Worm (Caenorhabditis elegans): ENCODE results near the gene nhr-225.

nhr-225 gene

ce11 chrV:2285107-2285506 lies 5.2 kb downstream of the nhr-225 start, which contains the start of gene nhr-227:
TSS of gene nhr-227 (plus strand) at chrV:2285432.
- TF ChIP-seq aptf-3 (GFP tag; IDR thresholded peaks at IDR 0.05) (no peak), mcd-1 (GFP tag; IDR thresholded peaks at IDR 0.05) (no peak), attf-3 (GFP tag; conservative IDR thresholded peaks at IDR 0.05) (no peak), B0336.3 (GFP tag; IDR thresholded peaks at IDR 0.05) (no peak), rpc-1 (optimal IDR thresholded peaks at IDR 0.05) (no peak), rpc-1 (tag; optimal IDR thresholded peaks at IDR 0.05) (no peak), aptf-2 (GFP tag; conservative IDR thresholded peaks at IDR 0.05) (no peak), ztf-6 (GFP tag; IDR thresholded peaks at IDR 0.05) (no peak), nhr-179 (tag; optimal IDR thresholded peaks at IDR 0.05) (no peak), T26A5.8 (tag; optimal IDR thresholded peaks at IDR 0.05) (no peak), ets-4 (GFP tag; optimal IDR thresholded peaks at IDR 0.05) (no peak), nhr-90 (tag; optimal IDR thresholded peaks at IDR 0.05) (no peak), dpl-1 (GFP tag; optimal IDR thresholded peaks at IDR 0.05) (no peak), C06A6.2 (GFP tag; conservative IDR thresholded peaks at IDR 0.05) (no peak), Y56A3A.18 (GFP tag; IDR thresholded peaks at IDR 0.05) (no peak), rec-8 (tag; optimal IDR thresholded peaks at IDR 0.05) (no peak), ccch-3 (GFP tag; optimal IDR thresholded peaks at IDR 0.05) (no peak)

ce11 chrV:2281499-2281898 lies 8.8 kb downstream of the nhr-225 start, which contains the start of gene nhr-228:
TSS of gene nhr-228 (plus strand) at chrV:2281759.
- TF ChIP-seq bed-1 (GFP tag; IDR thresholded peaks at IDR 0.05): no peak
- TF ChIP-seq Y53F4B.3 (GFP tag; IDR thresholded peaks at IDR 0.05): no peak
- no peak for TF ChIP-seq lsl-1 (GFP tag; optimal IDR thresholded peaks at IDR 0.05)
- TF ChIP-seq ekl-4 (GFP tag; IDR thresholded peaks at IDR 0.05): no peak
- no peak for TF ChIP-seq mel-28 (tag; optimal IDR thresholded peaks at IDR 0.05; ENCODE audit: borderline replicate concordance)
- TF ChIP-seq ceh-40 (GFP tag; IDR thresholded peaks at IDR 0.05): no peak
- peak; percentile 66 for TF ChIP-seq attf-5 (GFP tag; optimal IDR thresholded peaks at IDR 0.05)
- TF ChIP-seq nhr-80 (tag; optimal IDR thresholded peaks at IDR 0.05): peak; percentile 68
- TF ChIP-seq him-1 (tag; optimal IDR thresholded peaks at IDR 0.05): no peak
- no peak for TF ChIP-seq Y67H2A.10 (GFP tag; conservative IDR thresholded peaks at IDR 0.05)
- no peak for TF ChIP-seq akir-1 (GFP tag; optimal IDR thresholded peaks at IDR 0.05)
- no peak for TF ChIP-seq dpff-1 (tag; optimal IDR thresholded peaks at IDR 0.05)
- TF ChIP-seq madf-6 (GFP tag; IDR thresholded peaks at IDR 0.05): no peak
- TF ChIP-seq zim-3 (tag; optimal IDR thresholded peaks at IDR 0.05): no peak
- TF ChIP-seq ztf-22 (GFP tag; optimal IDR thresholded peaks at IDR 0.05): no peak
- peak; percentile 70; the same call in 1 of the 2 replicates for TF ChIP-seq hmg-1.2 (GFP tag; IDR thresholded peaks at IDR 0.05)
- no peak for TF ChIP-seq F37B4.10 (GFP tag; IDR thresholded peaks at IDR 0.05)
- TF ChIP-seq B0035.1 (tag; optimal IDR thresholded peaks at IDR 0.05): no peak
- TF ChIP-seq gei-17 (GFP tag; optimal IDR thresholded peaks at IDR 0.05): no peak
- no peak for TF ChIP-seq sdz-38 (tag; optimal IDR thresholded peaks at IDR 0.05)
- TF ChIP-seq cebp-1 (GFP tag; IDR thresholded peaks at IDR 0.05): no peak
- peak; percentile 35 for TF ChIP-seq cebp-1 (tag; optimal IDR thresholded peaks at IDR 0.05)
- TF ChIP-seq snpc-3.4 (tag; optimal IDR thresholded peaks at IDR 0.05): no peak
- no peak for TF ChIP-seq K11D2.4 (GFP tag; IDR thresholded peaks at IDR 0.05)
- no peak for TF ChIP-seq Y53G8AR.9 (GFP tag; conservative IDR thresholded peaks at IDR 0.05)
- no peak for TF ChIP-seq snpc-4 (GFP tag; optimal IDR thresholded peaks at IDR 0.05)
- no peak for TF ChIP-seq snpc-4 (tag; optimal IDR thresholded peaks at IDR 0.05)
- no peak for TF ChIP-seq unc-130 (GFP tag; optimal IDR thresholded peaks at IDR 0.05)
- no peak for TF ChIP-seq ztf-26 (tag; optimal IDR thresholded peaks at IDR 0.05)
- TF ChIP-seq ceh-27 (GFP tag; optimal IDR thresholded peaks at IDR 0.05): no peak
- TF ChIP-seq F57C9.4 (tag; optimal IDR thresholded peaks at IDR 0.05): no peak
